Worm (Caenorhabditis elegans): ENCODE data around the gene F53A2.1.

Gene F53A2.1

ce11 chrIII:13359256-13359655, 34.6 kb upstream of the F53A2.1 start, which contains the start of gene F53A2.9:
Gene F53A2.9 (minus strand): TSS chrIII:13359356.
- no peak for TF ChIP-seq fax-1 (tag; optimal IDR thresholded peaks at IDR 0.05)
- no peak for TF ChIP-seq unc-55 (GFP tag; optimal IDR thresholded peaks at IDR 0.05)
- no peak for TF ChIP-seq pag-3 (tag; optimal IDR thresholded peaks at IDR 0.05; ENCODE audit: borderline replicate concordance)
- TF ChIP-seq madf-2 (tag; optimal IDR thresholded peaks at IDR 0.05) = no peak
- TF ChIP-seq unc-42 (tag; optimal IDR thresholded peaks at IDR 0.05) = no peak
- no peak for TF ChIP-seq gmeb-2 (tag; optimal IDR thresholded peaks at IDR 0.05)
- no peak for TF ChIP-seq ceh-19 (GFP tag; optimal IDR thresholded peaks at IDR 0.05)
- TF ChIP-seq dve-1 (tag; optimal IDR thresholded peaks at IDR 0.05) = no peak
- TF ChIP-seq unc-3 (GFP tag; conservative IDR thresholded peaks at IDR 0.05) = no peak
- no peak for TF ChIP-seq unc-3 (tag; optimal IDR thresholded peaks at IDR 0.05)

ce11 chrIII:13350964-13351363, 26.3 kb upstream of the F53A2.1 start:
- TF ChIP-seq npax-4 (tag; optimal IDR thresholded peaks at IDR 0.05) (no peak), unc-3 (GFP tag; conservative IDR thresholded peaks at IDR 0.05) (no peak), unc-3 (tag; optimal IDR thresholded peaks at IDR 0.05) (no peak), unc-42 (tag; optimal IDR thresholded peaks at IDR 0.05) (peak; percentile 46)

ce11 chrIII:13348891-13349290, 24.3 kb upstream of the F53A2.1 start:
- TF ChIP-seq eyg-1 (tag; optimal IDR thresholded peaks at IDR 0.05) (no peak), hlh-13 (GFP tag; optimal IDR thresholded peaks at IDR 0.05) (no peak), unc-42 (tag; optimal IDR thresholded peaks at IDR 0.05) (peak; percentile 79), elt-2 (tag; optimal IDR thresholded peaks at IDR 0.05) (no peak)

ce11 chrIII:13347782-13348327, 23.2 kb upstream of the F53A2.1 start:
- no peak for TF ChIP-seq lim-6 (tag; optimal IDR thresholded peaks at IDR 0.05)
- TF ChIP-seq lin-11 (tag; optimal IDR thresholded peaks at IDR 0.05) = no peak
- TF ChIP-seq unc-42 (tag; optimal IDR thresholded peaks at IDR 0.05) = peak; percentile 34

ce11 chrIII:13346785-13347184, 22.1 kb upstream of the F53A2.1 start, which contains the start of gene mtm-6:
Gene mtm-6 (plus strand): TSS chrIII:13347085.
- no peak for TF ChIP-seq fkh-10 (GFP tag; optimal IDR thresholded peaks at IDR 0.05)
- TF ChIP-seq K02D7.2 (tag; optimal IDR thresholded peaks at IDR 0.05) = peak; percentile 48

- TF ChIP-seq dve-1 (tag; optimal IDR thresholded peaks at IDR 0.05) = peak; percentile 11
- TF ChIP-seq pag-3 (tag; optimal IDR thresholded peaks at IDR 0.05; ENCODE audit: borderline replicate concordance) = no peak
- TF ChIP-seq elt-2 (tag; optimal IDR thresholded peaks at IDR 0.05) = peak; percentile 49
- no peak for TF ChIP-seq ztf-16 (tag; optimal IDR thresholded peaks at IDR 0.05)
- TF ChIP-seq ceh-34 (tag; optimal IDR thresholded peaks at IDR 0.05) = no peak
Observed at ce11 chrIII:13344538-13345136, 20.0 kb upstream of the F53A2.1 start, which contains the start of gene acaa-2. Gene acaa-2 (plus strand): TSS chrIII:13344937.

ce11 chrIII:13343562-13344139, 19.0 kb upstream of the F53A2.1 start:
- TF ChIP-seq ref-2 (tag; optimal IDR thresholded peaks at IDR 0.05) = no peak

- no peak for TF ChIP-seq ztf-16 (tag; optimal IDR thresholded peaks at IDR 0.05)
- TF ChIP-seq lim-6 (tag; optimal IDR thresholded peaks at IDR 0.05) = no peak
- no peak for TF ChIP-seq sox-4 (tag; optimal IDR thresholded peaks at IDR 0.05)
- TF ChIP-seq ceh-9 (tag; optimal IDR thresholded peaks at IDR 0.05) = no peak
- no peak for TF ChIP-seq pqm-1 (tag; optimal IDR thresholded peaks at IDR 0.05)
- TF ChIP-seq ceh-22 (tag; optimal IDR thresholded peaks at IDR 0.05) = no peak
- TF ChIP-seq F13H6.1 (tag; optimal IDR thresholded peaks at IDR 0.05) = no peak
- TF ChIP-seq pha-4 (tag; optimal IDR thresholded peaks at IDR 0.05) = no peak
Observed at ce11 chrIII:13343117-13343516, 18.5 kb upstream of the F53A2.1 start, which contains the start of gene ife-1. Gene ife-1 (plus strand): TSS chrIII:13343417.
